Fruit fly (Drosophila melanogaster): ENCODE data around the gene Arp3.

Arp3 gene

DNA sequence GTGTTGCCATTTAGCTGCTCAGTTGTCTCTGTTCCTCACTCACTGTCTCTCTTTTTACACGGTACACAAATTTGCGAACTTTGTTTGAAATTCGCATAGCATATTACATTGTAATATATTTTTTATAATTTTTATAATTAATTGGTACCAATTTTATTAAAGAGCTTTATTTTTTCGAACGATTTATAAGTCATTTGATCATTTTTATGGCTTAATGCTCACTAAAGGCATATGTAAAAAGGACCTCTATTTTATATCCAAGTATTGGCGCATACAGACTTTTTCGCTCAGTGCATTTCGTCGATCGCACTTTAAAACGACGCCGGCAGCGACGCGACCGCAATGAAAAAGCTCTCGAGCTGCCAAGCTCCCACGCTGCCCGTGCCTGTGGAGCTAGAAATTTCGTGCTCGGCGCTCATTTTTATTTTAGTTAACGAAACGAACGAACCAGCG is 19.6 kb downstream of the Arp3 start:
- TF ChIP-seq psq (optimal IDR thresholded peaks at IDR 0.05) = no peak

DNA sequence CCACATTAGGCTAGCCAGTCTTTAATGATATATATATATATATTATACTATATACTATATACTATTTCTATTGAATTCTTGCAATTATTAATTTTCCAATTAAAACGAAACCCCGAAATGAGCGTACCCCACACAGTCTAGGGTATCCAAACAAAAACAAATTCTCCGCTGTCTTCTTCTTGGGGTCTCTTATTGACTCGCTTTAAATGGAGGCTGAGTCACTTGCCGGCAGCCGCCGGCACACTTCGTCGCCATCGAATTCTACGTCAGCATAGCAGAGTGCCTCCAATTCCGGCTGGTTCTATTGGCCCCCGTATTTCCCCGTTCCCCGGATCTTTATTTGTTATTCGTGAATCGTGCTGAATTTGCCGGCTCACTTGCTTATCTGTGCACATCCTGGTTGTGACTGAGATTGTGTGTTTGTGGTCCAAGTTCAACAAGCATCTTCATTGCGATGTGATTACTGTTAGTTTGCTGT is 21.0 kb downstream of the Arp3 start:
- TF ChIP-seq psq (optimal IDR thresholded peaks at IDR 0.05) (no peak), pan (optimal IDR thresholded peaks at IDR 0.05) (no peak)

DNA sequence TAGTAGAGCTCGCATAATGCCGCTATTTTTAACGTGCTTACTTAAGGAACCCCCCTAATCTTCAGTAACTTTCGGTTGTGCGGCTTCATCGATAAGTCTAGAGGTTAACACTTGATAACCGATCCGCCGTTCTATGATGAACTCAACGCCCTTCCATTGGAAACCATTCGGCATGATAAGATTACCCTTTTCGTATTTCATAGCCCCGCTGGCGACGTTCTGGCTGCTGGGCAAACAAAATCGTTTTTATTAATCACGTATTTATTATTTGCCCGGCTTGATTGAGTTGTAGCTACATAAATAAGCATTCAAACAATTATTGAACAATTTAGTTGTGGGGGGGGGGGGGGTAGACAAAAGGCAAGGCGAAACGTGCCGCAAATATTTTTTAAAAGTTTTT is 22.1 kb downstream of the Arp3 start:
- no peak for TF ChIP-seq usp (GFP tag; optimal IDR thresholded peaks at IDR 0.05)
- no peak for TF ChIP-seq psq (optimal IDR thresholded peaks at IDR 0.05)
- TF ChIP-seq pan (optimal IDR thresholded peaks at IDR 0.05) = no peak
- no peak for TF ChIP-seq CG8478 (optimal IDR thresholded peaks at IDR 0.05)
- no peak for TF ChIP-seq Dll (optimal IDR thresholded peaks at IDR 0.05)
- no peak for TF ChIP-seq EcR (GFP tag; optimal IDR thresholded peaks at IDR 0.05)

DNA sequence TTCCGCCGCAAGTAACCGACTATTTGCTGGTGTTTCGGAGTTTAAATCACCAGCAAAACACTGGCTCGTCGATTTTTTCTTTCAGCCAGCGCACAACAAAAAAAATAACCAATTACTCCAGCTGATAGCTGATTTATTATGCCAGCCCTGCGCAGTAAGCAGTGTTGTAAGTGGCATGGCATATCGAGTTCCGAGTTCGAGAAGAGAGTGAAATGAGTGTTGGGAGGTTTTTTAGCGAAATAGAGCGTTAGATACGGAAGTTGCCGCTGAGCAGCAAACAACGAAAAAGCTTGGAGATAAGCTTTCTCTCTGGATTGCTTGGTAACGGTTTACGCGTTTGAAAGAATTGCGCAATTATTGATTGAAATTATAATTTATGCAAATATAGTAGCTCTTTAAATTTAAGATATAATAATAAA is 24.0 kb downstream of the Arp3 start, which contains the start of gene CG7565:
TSS of gene CG7565 (minus strand) at position 137 of the 419 bp plus-strand sequence.
- no peak for TF ChIP-seq Dll (optimal IDR thresholded peaks at IDR 0.05)
- no peak for TF ChIP-seq CG8478 (optimal IDR thresholded peaks at IDR 0.05)
- TF ChIP-seq psq (optimal IDR thresholded peaks at IDR 0.05) = no peak
- no peak for TF ChIP-seq usp (GFP tag; optimal IDR thresholded peaks at IDR 0.05)
- no peak for TF ChIP-seq pan (optimal IDR thresholded peaks at IDR 0.05)
- no peak for TF ChIP-seq EcR (GFP tag; optimal IDR thresholded peaks at IDR 0.05)

DNA sequence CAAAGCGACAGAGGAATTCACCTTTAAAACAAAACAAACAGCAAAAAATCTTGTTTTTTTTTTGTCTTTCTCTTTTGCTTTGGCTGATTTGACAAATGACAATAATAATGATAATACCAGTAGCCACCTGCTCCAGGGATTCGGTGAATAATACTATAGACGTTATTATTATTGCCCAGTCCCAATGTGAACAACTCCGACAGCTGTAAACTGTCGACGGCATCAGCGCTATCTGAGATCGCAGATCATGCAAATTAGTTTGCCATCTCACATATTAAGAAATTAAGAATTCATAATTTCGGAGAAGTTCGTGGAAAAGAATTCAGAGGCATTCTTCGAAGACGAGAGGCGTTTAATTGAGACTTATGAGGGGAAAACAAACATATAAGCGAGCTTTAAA is 29.5 kb downstream of the Arp3 start:
- TF ChIP-seq usp (GFP tag; optimal IDR thresholded peaks at IDR 0.05) = no peak
- no peak for TF ChIP-seq pan (optimal IDR thresholded peaks at IDR 0.05)
- no peak for TF ChIP-seq psq (optimal IDR thresholded peaks at IDR 0.05)
- TF ChIP-seq EcR (GFP tag; optimal IDR thresholded peaks at IDR 0.05) = no peak
- no peak for TF ChIP-seq CG8478 (optimal IDR thresholded peaks at IDR 0.05)
- TF ChIP-seq Dll (optimal IDR thresholded peaks at IDR 0.05) = no peak

DNA sequence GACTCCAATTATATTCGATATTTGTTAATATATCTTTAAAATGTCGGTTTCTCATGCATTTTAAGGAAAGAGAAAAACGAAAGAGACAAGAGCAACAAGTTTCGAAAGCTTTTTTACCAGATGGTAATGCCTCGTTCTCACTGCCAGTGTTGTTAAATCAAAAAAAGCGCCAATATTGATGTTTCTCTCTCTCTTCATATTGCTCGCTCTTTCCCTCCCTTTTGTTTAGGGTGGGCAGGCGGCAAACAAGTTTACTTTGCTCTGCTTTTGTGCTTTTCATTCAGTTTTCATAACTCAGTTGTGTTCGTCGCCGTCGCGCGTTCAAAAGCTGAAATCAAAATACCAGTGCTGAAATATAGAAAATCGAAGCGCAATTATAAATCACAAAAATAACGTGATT is 33.9 kb downstream of the Arp3 start:
- TF ChIP-seq pan (optimal IDR thresholded peaks at IDR 0.05) = no peak
- TF ChIP-seq usp (GFP tag; optimal IDR thresholded peaks at IDR 0.05) = no peak
- TF ChIP-seq Dll (optimal IDR thresholded peaks at IDR 0.05) = no peak
- TF ChIP-seq psq (optimal IDR thresholded peaks at IDR 0.05) = no peak
- no peak for TF ChIP-seq EcR (GFP tag; optimal IDR thresholded peaks at IDR 0.05)
- TF ChIP-seq CG8478 (optimal IDR thresholded peaks at IDR 0.05) = no peak

DNA sequence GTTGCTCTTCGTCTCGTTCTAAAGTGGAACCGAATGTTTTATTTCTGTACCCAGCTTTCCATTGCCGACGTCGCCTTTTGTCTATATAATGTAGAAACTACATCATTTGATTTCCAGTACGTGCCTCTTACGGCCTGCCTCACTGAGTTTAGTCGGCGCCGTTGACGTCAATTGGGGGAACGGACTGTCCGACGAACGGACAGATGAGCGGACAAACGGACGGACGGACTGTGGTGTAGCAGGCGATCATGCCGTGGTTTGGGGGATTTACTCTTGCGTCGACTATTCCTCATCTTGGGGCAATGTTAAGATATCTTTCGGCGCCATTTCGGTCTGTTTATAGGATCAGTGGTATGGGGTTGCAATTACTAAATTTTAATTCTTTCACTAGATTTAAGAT is 34.9 kb downstream of the Arp3 start:
- no peak for TF ChIP-seq EcR (GFP tag; optimal IDR thresholded peaks at IDR 0.05)
- TF ChIP-seq psq (optimal IDR thresholded peaks at IDR 0.05) = no peak
- no peak for TF ChIP-seq usp (GFP tag; optimal IDR thresholded peaks at IDR 0.05)
- TF ChIP-seq Dll (optimal IDR thresholded peaks at IDR 0.05) = no peak
- TF ChIP-seq CG8478 (optimal IDR thresholded peaks at IDR 0.05) = no peak
- no peak for TF ChIP-seq pan (optimal IDR thresholded peaks at IDR 0.05)

DNA sequence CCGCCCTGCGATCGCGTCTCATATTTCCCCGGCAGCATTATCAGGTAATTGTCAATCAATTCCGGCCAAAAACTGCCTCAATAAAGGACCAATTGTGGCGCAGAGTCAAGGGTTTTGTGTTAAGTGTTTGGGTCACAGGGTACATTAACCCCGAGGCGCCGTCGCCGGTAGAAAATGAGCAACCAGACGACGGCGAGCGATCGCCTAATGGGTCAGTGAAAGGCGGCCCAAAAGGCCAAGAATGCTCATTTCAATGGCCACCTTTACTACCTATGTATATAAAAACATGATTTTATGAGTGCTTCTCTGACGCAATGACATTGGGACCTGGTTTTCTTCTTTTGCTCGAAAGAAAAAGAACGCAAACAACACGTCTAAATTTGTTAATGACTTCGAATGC is 36.1 kb downstream of the Arp3 start:
- no peak for TF ChIP-seq EcR (GFP tag; optimal IDR thresholded peaks at IDR 0.05)
- TF ChIP-seq CG8478 (optimal IDR thresholded peaks at IDR 0.05) = no peak
- TF ChIP-seq psq (optimal IDR thresholded peaks at IDR 0.05) = no peak
- TF ChIP-seq pan (optimal IDR thresholded peaks at IDR 0.05) = no peak
- no peak for TF ChIP-seq Dll (optimal IDR thresholded peaks at IDR 0.05)
- no peak for TF ChIP-seq usp (GFP tag; optimal IDR thresholded peaks at IDR 0.05)

DNA sequence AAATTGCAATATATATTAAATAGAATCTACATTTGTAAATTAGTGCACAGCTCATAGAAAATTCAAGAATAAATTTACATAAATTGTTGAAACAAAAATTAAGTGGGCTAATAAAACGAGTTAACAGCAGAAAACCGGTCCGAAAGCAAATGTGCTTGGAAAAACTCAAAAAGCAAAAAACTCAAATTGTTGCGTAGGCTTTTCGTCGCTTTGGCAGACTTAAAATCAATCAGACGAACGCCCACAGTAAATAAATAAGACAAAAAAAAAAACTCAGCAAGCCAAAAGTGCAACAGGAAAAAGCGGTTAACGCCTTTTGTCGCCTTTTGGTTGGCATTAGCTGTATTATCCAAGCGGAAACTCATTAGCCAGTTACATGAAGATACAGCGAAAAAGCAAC is 37.7 kb downstream of the Arp3 start:
- no peak for TF ChIP-seq Dll (optimal IDR thresholded peaks at IDR 0.05)
- TF ChIP-seq usp (GFP tag; optimal IDR thresholded peaks at IDR 0.05) = no peak

DNA sequence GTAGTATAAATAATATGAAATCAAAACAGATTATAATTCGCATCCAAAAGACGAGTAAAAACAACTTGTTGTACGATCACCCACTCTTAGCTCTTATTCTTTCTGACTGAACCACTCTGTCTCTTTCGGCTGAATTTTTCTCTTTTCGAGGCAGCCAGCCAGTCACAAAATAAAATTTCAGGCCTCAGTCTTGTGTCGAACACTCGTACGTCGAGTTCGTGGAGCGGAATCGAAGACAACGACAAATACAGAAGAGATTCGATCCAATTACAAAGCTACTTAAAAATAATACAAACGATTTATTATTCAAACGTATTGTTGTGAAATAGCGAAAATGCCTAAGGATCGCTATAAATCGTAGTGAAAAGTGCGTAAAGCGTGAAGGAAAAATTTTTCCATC is 38.5 kb downstream of the Arp3 start:
- no peak for TF ChIP-seq usp (GFP tag; optimal IDR thresholded peaks at IDR 0.05)
- TF ChIP-seq EcR (GFP tag; optimal IDR thresholded peaks at IDR 0.05) = no peak
- no peak for TF ChIP-seq Dll (optimal IDR thresholded peaks at IDR 0.05)

DNA sequence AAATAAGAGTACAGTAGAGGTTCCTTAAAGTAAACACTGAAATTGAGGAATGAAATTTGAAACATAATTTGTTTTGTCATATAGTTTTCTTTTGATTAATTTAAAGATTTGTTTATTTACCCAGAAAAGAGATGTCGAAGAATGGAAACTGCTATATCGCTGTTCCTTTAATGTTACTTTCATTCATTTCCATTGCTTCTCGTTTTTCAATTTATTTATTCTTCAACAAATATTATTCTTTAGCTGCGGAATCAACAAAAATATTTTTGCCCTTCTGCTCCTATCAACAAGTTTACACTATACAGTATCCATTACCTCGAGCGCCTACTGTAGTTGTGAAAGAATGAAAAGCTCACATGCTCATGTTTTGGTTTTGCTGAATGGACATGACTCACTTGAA is 39.5 kb downstream of the Arp3 start:
- TF ChIP-seq usp (GFP tag; optimal IDR thresholded peaks at IDR 0.05) = no peak
- TF ChIP-seq CG8478 (optimal IDR thresholded peaks at IDR 0.05) = no peak
- no peak for TF ChIP-seq psq (optimal IDR thresholded peaks at IDR 0.05)
- TF ChIP-seq Dll (optimal IDR thresholded peaks at IDR 0.05) = no peak
- TF ChIP-seq pan (optimal IDR thresholded peaks at IDR 0.05) = no peak
- TF ChIP-seq EcR (GFP tag; optimal IDR thresholded peaks at IDR 0.05) = no peak

DNA sequence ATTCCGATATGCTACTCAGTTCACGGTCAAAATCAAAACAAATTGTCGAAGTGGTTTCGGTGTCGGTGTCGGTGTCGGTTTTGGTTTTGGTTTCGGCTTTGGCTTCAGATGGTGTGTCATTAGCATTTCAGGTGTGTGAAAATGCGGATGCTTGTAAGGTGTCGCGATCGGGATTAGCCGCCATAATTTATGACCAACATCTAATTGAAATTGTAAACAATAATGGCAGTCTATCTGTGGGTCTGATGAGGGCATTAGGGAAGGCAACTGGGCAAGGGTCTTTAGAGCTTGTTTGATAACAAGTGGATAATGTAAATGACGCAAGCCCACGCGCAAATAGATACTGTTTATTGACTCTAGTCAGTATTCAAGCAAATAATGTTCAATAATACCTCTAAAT is 40.8 kb downstream of the Arp3 start:
- no peak for TF ChIP-seq psq (optimal IDR thresholded peaks at IDR 0.05)
- no peak for TF ChIP-seq EcR (GFP tag; optimal IDR thresholded peaks at IDR 0.05)
- no peak for TF ChIP-seq pan (optimal IDR thresholded peaks at IDR 0.05)
- TF ChIP-seq Dll (optimal IDR thresholded peaks at IDR 0.05) = no peak
- no peak for TF ChIP-seq usp (GFP tag; optimal IDR thresholded peaks at IDR 0.05)
- TF ChIP-seq CG8478 (optimal IDR thresholded peaks at IDR 0.05) = no peak

DNA sequence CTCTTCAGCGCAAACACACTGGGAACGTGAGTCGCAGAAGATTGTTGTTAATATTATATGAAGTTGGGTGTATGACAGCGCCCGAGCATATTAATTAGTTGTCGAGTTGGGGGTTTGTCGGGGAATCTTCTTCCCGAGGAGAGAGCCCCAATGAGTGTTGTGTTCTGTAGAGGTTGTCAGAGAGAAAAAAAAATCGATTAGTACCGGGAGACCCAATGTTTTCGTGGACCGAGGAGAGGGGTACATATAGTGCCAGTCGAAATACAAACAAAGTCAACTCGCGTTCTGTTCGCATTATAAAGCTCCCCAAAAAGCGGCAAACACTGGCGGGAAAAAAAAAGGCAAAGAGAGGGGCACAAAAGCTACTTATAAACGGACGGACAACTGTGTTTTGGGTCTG is 41.8 kb downstream of the Arp3 start:
- no peak for TF ChIP-seq EcR (GFP tag; optimal IDR thresholded peaks at IDR 0.05)
- no peak for TF ChIP-seq psq (optimal IDR thresholded peaks at IDR 0.05)
- no peak for TF ChIP-seq usp (GFP tag; optimal IDR thresholded peaks at IDR 0.05)
- no peak for TF ChIP-seq CG8478 (optimal IDR thresholded peaks at IDR 0.05)
- TF ChIP-seq Dll (optimal IDR thresholded peaks at IDR 0.05) = no peak
- TF ChIP-seq pan (optimal IDR thresholded peaks at IDR 0.05) = no peak

DNA sequence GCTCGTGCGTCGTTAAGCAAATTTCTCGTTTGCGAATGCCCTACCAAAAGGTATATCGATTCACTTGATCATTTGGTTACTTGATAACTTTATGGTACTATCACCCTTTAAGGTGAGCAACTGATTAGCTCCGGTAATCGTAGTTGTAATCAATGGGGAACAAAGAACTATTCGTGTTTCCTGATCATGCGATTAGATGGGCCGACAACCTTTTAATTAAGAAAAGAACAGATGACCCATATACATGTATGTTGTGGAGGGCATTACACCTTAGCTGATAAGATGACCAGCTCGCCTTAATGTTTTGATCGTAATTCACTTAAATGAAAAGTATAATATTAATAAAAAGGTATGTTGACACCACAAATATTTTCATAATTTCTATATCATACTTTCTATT is 42.3 kb downstream of the Arp3 start:
- no peak for TF ChIP-seq pan (optimal IDR thresholded peaks at IDR 0.05)
